Fruit fly (Drosophila melanogaster) whole organism, embryonic: ENCODE measurements around the gene Obp99b.
A peak's percentile ranks its signal among the peaks of the same experiment; 100 is the strongest.

ENCODE experiments used
- Atf-2 ChIP-seq: fragments of 200-800 bp; sonication (Bioruptor generic); optimal IDR thresholded peaks from 2 replicates; lab custom pipeline; 2016; ENCODE audit warnings: missing biosample characterization, missing genetic modification characterization
- CG10209 ChIP-seq: fragments of 200-800 bp; sonication (Bioruptor generic); optimal IDR thresholded peaks from 3 replicates; lab custom pipeline; 2017; ENCODE audit warnings: missing biosample characterization, mild to moderate bottlenecking, missing genetic modification characterization, missing genetic modification reagents
- CG10321 ChIP-seq: fragments of 200-800 bp; sonication (Bioruptor generic); IDR thresholded peaks from 2 replicates; pipeline ENCODE4 v1.3.6; 2022; ENCODE audit warnings: missing biosample characterization, missing genetic modification characterization
- CG11093 ChIP-seq: fragments of 200-800 bp; sonication (Bioruptor generic); IDR thresholded peaks from 3 replicates; pipeline ENCODE4 v1.3.6; 2022; ENCODE audit warnings: missing biosample characterization, missing genetic modification characterization
- CG11247 ChIP-seq: fragments of 200-800 bp; sonication (Bioruptor generic); IDR thresholded peaks from 2 replicates; pipeline ENCODE4 v1.3.6; 2022; ENCODE audit warnings: missing biosample characterization, missing genetic modification characterization
- CG12391 ChIP-seq: fragments of 200-800 bp; sonication (Bioruptor generic); optimal IDR thresholded peaks from 3 replicates; lab custom pipeline; 2018; ENCODE audit warnings: missing biosample characterization, mild to moderate bottlenecking, missing genetic modification characterization, moderate library complexity
- CG12942 ChIP-seq: fragments of 200-800 bp; sonication (Bioruptor generic); optimal IDR thresholded peaks from 3 replicates; lab custom pipeline; 2016; ENCODE audit warnings: missing biosample characterization, missing genetic modification characterization
- CG13287 ChIP-seq: fragments of 200-800 bp; sonication (Bioruptor generic); IDR thresholded peaks from 2 replicates; pipeline ENCODE4 v1.3.6; 2022; ENCODE audit warnings: missing biosample characterization, missing genetic modification characterization; ENCODE audit not compliant: partially characterized antibody
- CG13424 ChIP-seq: fragments of 200-800 bp; sonication (Bioruptor generic); optimal IDR thresholded peaks from 2 replicates; lab custom pipeline; 2019; ENCODE audit warnings: missing biosample characterization, mild to moderate bottlenecking, missing genetic modification characterization, moderate library complexity
- CG15269 ChIP-seq: fragments of 200-800 bp; sonication (Bioruptor generic); optimal IDR thresholded peaks from 2 replicates; lab custom pipeline; 2018; ENCODE audit warnings: missing biosample characterization, mild to moderate bottlenecking, missing genetic modification characterization, moderate library complexity
- CG18476 ChIP-seq: fragments of 200-800 bp; sonication (Bioruptor generic); optimal IDR thresholded peaks from 2 replicates; lab custom pipeline; 2016; ENCODE audit warnings: missing biosample characterization, mild to moderate bottlenecking, missing genetic modification characterization
- CG2120 ChIP-seq: fragments of 200-800 bp; sonication (Bioruptor generic); optimal IDR thresholded peaks from 3 replicates; lab custom pipeline; 2016; ENCODE audit warnings: missing biosample characterization, missing genetic modification characterization
- CG30403 ChIP-seq: fragments of 200-800 bp; sonication (Bioruptor generic); optimal IDR thresholded peaks from 3 replicates; lab custom pipeline; 2016; ENCODE audit warnings: missing biosample characterization, missing genetic modification characterization
- CG5180 ChIP-seq: fragments of 200-800 bp; sonication (Bioruptor generic); optimal IDR thresholded peaks from 3 replicates; lab custom pipeline; 2017; ENCODE audit warnings: missing biosample characterization, missing genetic modification characterization, mild to moderate bottlenecking, moderate library complexity, missing genetic modification reagents
- CG8089 ChIP-seq: fragments of 200-800 bp; sonication (Bioruptor generic); optimal IDR thresholded peaks from 3 replicates; lab custom pipeline; 2016; ENCODE audit warnings: missing biosample characterization, missing genetic modification characterization
- Camta ChIP-seq: fragments of 200-800 bp; sonication (Bioruptor generic); optimal IDR thresholded peaks from 2 replicates; lab custom pipeline; 2016; ENCODE audit warnings: missing biosample characterization, missing genetic modification characterization
- Fer2 ChIP-seq: fragments of 200-800 bp; sonication (Bioruptor generic); optimal IDR thresholded peaks from 2 replicates; lab custom pipeline; 2018; ENCODE audit warnings: missing biosample characterization, mild to moderate bottlenecking, missing genetic modification characterization, moderate library complexity
- Hr39 ChIP-seq: fragments of >200 bp; optimal IDR thresholded peaks from 2 replicates; lab custom pipeline; 2017
- NfI ChIP-seq: fragments of 200-800 bp; sonication (Bioruptor generic); optimal IDR thresholded peaks from 3 replicates; lab custom pipeline; 2018; ENCODE audit warnings: missing biosample characterization, mild to moderate bottlenecking, missing genetic modification characterization, moderate library complexity
- Oaz ChIP-seq: fragments of 200-800 bp; sonication (Bioruptor generic); IDR thresholded peaks from 2 replicates; pipeline ENCODE4 v1.3.6; 2022; ENCODE audit warnings: missing biosample characterization, missing genetic modification characterization
- Side ChIP-seq: fragments of 200-800 bp; sonication (Bioruptor generic); optimal IDR thresholded peaks from 2 replicates; lab custom pipeline; 2016; ENCODE audit warnings: missing biosample characterization, missing genetic modification characterization
- Sox100B ChIP-seq: fragments of 200-800 bp; sonication (Bioruptor generic); optimal IDR thresholded peaks from 3 replicates; lab custom pipeline; 2018; ENCODE audit warnings: missing biosample characterization, mild to moderate bottlenecking, missing genetic modification characterization
- Ssrp ChIP-seq: fragments of 200-800 bp; sonication (Bioruptor generic); optimal IDR thresholded peaks from 2 replicates; lab custom pipeline; 2018; ENCODE audit warnings: missing biosample characterization, mild to moderate bottlenecking, missing genetic modification characterization, moderate library complexity
- Trl ChIP-seq, 3 experiments: fragments of >200 bp in 2 of 3; fragments of 200-800 bp in 1 of 3; sonication (Bioruptor generic) in 1 of 3; optimal IDR thresholded peaks; 2 replicates in 1 of 3; 3 replicates in 2 of 3; lab custom pipeline; 2016 to 2017; ENCODE audit warnings: missing biosample characterization in 1 of 3, missing genetic modification characterization in 1 of 3
- Xrp1 ChIP-seq: fragments of 200-800 bp; sonication (Bioruptor generic); IDR thresholded peaks from 2 replicates; pipeline ENCODE4 v1.3.6; 2022; ENCODE audit warnings: missing biosample characterization, missing genetic modification characterization
- al ChIP-seq: fragments of 200-800 bp; sonication (Bioruptor generic); IDR thresholded peaks from 2 replicates; pipeline ENCODE4 v1.3.6; 2022; ENCODE audit warnings: missing biosample characterization, missing genetic modification characterization
- az2 ChIP-seq: fragments of 200-800 bp; sonication (Bioruptor generic); optimal IDR thresholded peaks from 3 replicates; lab custom pipeline; 2016; ENCODE audit warnings: missing biosample characterization, missing genetic modification characterization
- corto ChIP-seq: fragments of 200-800 bp; sonication (Bioruptor generic); optimal IDR thresholded peaks from 2 replicates; lab custom pipeline; 2016; ENCODE audit warnings: missing biosample characterization, mild to moderate bottlenecking, missing genetic modification characterization, moderate library complexity
- crc ChIP-seq: fragments of 200-800 bp; sonication (Bioruptor generic); optimal IDR thresholded peaks from 2 replicates; lab custom pipeline; 2016; ENCODE audit warnings: missing biosample characterization, missing genetic modification characterization
- dpn ChIP-seq, 2 experiments: fragments of 200-800 bp; sonication (Bioruptor generic); optimal IDR thresholded peaks; 3 replicates each; lab custom pipeline; 2016; ENCODE audit warnings: missing biosample characterization in 2 of 2, missing genetic modification characterization in 2 of 2
- eve ChIP-seq, 2 experiments: fragments of >200 bp; optimal IDR thresholded peaks; 2 replicates each; lab custom pipeline; 2017; ENCODE audit warnings: missing biosample characterization in 2 of 2, missing genetic modification characterization in 2 of 2
- fu2 ChIP-seq: fragments of 200-800 bp; sonication (Bioruptor generic); optimal IDR thresholded peaks from 2 replicates; lab custom pipeline; 2016; ENCODE audit warnings: missing biosample characterization, missing genetic modification characterization
- gro ChIP-seq: fragments of 200-800 bp; sonication (Bioruptor generic); optimal IDR thresholded peaks from 2 replicates; lab custom pipeline; 2016; ENCODE audit warnings: missing biosample characterization, missing genetic modification characterization
- h ChIP-seq: fragments of >200 bp; optimal IDR thresholded peaks from 2 replicates; lab custom pipeline; 2017
- hb ChIP-seq: fragments of 200-800 bp; sonication (Bioruptor generic); IDR thresholded peaks from 3 replicates; pipeline ENCODE4 v1.3.6; 2022; ENCODE audit warnings: missing biosample characterization, missing genetic modification characterization; ENCODE audit not compliant: partially characterized antibody
- inv ChIP-seq: fragments of 200-800 bp; sonication (Bioruptor generic); IDR thresholded peaks from 2 replicates; pipeline ENCODE4 v1.3.6; 2022; ENCODE audit warnings: missing biosample characterization, missing genetic modification characterization; ENCODE audit not compliant: partially characterized antibody
- ken ChIP-seq: fragments of 200-800 bp; sonication (Bioruptor generic); IDR thresholded peaks from 3 replicates; pipeline ENCODE4 v1.3.6; 2022; ENCODE audit warnings: missing biosample characterization, missing genetic modification characterization
- nau ChIP-seq: fragments of 200-800 bp; sonication (Bioruptor generic); optimal IDR thresholded peaks from 3 replicates; lab custom pipeline; 2017; ENCODE audit warnings: missing biosample characterization, mild to moderate bottlenecking, missing genetic modification characterization, missing genetic modification reagents
- nerfin-2 ChIP-seq: fragments of 200-800 bp; sonication (Bioruptor generic); IDR thresholded peaks from 2 replicates; pipeline ENCODE4 v1.3.6; 2022; ENCODE audit warnings: missing biosample characterization, missing genetic modification characterization; ENCODE audit not compliant: partially characterized antibody
- odd ChIP-seq: fragments of 200-800 bp; sonication (Bioruptor generic); optimal IDR thresholded peaks from 2 replicates; lab custom pipeline; 2017; ENCODE audit warnings: missing biosample characterization, mild to moderate bottlenecking, missing genetic modification characterization
- pan ChIP-seq, 4 experiments: fragments of >200 bp in 3 of 4; fragments of 200-800 bp in 1 of 4; sonication (Bioruptor generic) in 1 of 4; optimal IDR thresholded peaks in 3 of 4; IDR thresholded peaks in 1 of 4; 2 replicates each; pipeline versions ENCODE4 v1.3.6 to Lab custom; 2017 to 2022; ENCODE audit warnings: missing biosample characterization in 2 of 4, missing genetic modification characterization in 2 of 4, mixed read lengths in 1 of 4
- pros ChIP-seq: fragments of 200-800 bp; sonication (Bioruptor generic); optimal IDR thresholded peaks from 3 replicates; lab custom pipeline; 2019; ENCODE audit warnings: missing biosample characterization, mild to moderate bottlenecking, missing genetic modification characterization, moderate library complexity
- repo ChIP-seq: fragments of 200-800 bp; sonication (Bioruptor generic); optimal IDR thresholded peaks from 2 replicates; lab custom pipeline; 2016; ENCODE audit warnings: missing biosample characterization, missing genetic modification characterization
- rib ChIP-seq: fragments of 200-800 bp; sonication (Bioruptor generic); IDR thresholded peaks from 2 replicates; pipeline ENCODE4 v1.3.6; 2022; ENCODE audit warnings: missing biosample characterization, missing genetic modification characterization
- ro ChIP-seq: fragments of 200-800 bp; sonication (Bioruptor generic); IDR thresholded peaks from 2 replicates; pipeline ENCODE4 v1.3.6; 2022; ENCODE audit warnings: missing biosample characterization, missing genetic modification characterization
- sens ChIP-seq: fragments of 200-800 bp; sonication (Bioruptor generic); peaks from one replicate; lab custom pipeline; 2016; ENCODE audit warnings: missing biosample characterization, missing genetic modification characterization
- shn ChIP-seq: fragments of 200-800 bp; sonication (Bioruptor generic); optimal IDR thresholded peaks from 3 replicates; lab custom pipeline; 2016; ENCODE audit warnings: missing biosample characterization, missing genetic modification characterization
- sqz ChIP-seq: fragments of 200-800 bp; sonication (Bioruptor generic); optimal IDR thresholded peaks from 3 replicates; lab custom pipeline; 2018; ENCODE audit warnings: missing biosample characterization, mild to moderate bottlenecking, missing genetic modification characterization
- sr ChIP-seq: fragments of 200-800 bp; sonication (Bioruptor generic); IDR thresholded peaks from 3 replicates; pipeline ENCODE4 v1.3.6; 2022; ENCODE audit warnings: missing biosample characterization, missing genetic modification characterization
- tgo ChIP-seq: fragments of 200-800 bp; sonication (Bioruptor generic); IDR thresholded peaks from 3 replicates; pipeline ENCODE4 v1.3.6; 2022; ENCODE audit warnings: missing biosample characterization, missing genetic modification characterization
- tup ChIP-seq: fragments of 200-800 bp; sonication (Bioruptor generic); optimal IDR thresholded peaks from 2 replicates; lab custom pipeline; 2016; ENCODE audit warnings: missing biosample characterization, mild to moderate bottlenecking, missing genetic modification characterization, moderate library complexity
- vvl ChIP-seq: fragments of 200-800 bp; sonication (Bioruptor generic); IDR thresholded peaks from 2 replicates; pipeline ENCODE4 v1.3.6; 2022; ENCODE audit warnings: missing biosample characterization, missing genetic modification characterization

Gene Obp99b

dm6 chr3R:29717519-29717918 lies 823 bp upstream of the Obp99b start (continued):
- TF ChIP-seq gro = no peak
- TF ChIP-seq vvl (GFP tag; lab: Robert Waterston, UW) = peak; percentile 51
- peak; percentile 14 for TF ChIP-seq CG12942 (GFP tag; lab: Kevin White, UChicago)
- no peak for TF ChIP-seq shn (GFP tag; lab: Kevin White, UChicago)
- no peak for TF ChIP-seq h (lab: Kevin White, UChicago)
- peak; percentile 22 for TF ChIP-seq CG15269 (tag; lab: Kevin White, UChicago)
- TF ChIP-seq CG10209 (GFP tag; lab: Kevin White, UChicago) = no peak
- TF ChIP-seq Hr39 = no peak
- no peak for TF ChIP-seq ro (GFP tag; lab: Robert Waterston, UW)
- no peak for TF ChIP-seq inv
- no peak for TF ChIP-seq crc
- peak; percentile 48 for TF ChIP-seq Ssrp (tag; lab: Kevin White, UChicago)
- TF ChIP-seq hb = no peak
- no peak for TF ChIP-seq CG18476 (GFP tag; lab: Kevin White, UChicago)
- no peak for TF ChIP-seq pros
- TF ChIP-seq CG10321 (GFP tag; lab: Robert Waterston, UW) = no peak
- TF ChIP-seq Fer2 = no peak
- TF ChIP-seq nau (GFP tag; lab: Kevin White, UChicago) = no peak
- TF ChIP-seq Side (GFP tag; lab: Kevin White, UChicago) = no peak
- TF ChIP-seq sens (GFP tag; lab: Kevin White, UChicago) = peak; percentile 69
- no peak for TF ChIP-seq rib (GFP tag; lab: Robert Waterston, UW)
- TF ChIP-seq sr (GFP tag; lab: Robert Waterston, UW) = no peak
- no peak for TF ChIP-seq Sox100B
- TF ChIP-seq CG13287 = no peak
- TF ChIP-seq CG8089 (GFP tag; lab: Kevin White, UChicago) = no peak
- no peak for TF ChIP-seq al
- TF ChIP-seq eve (GFP tag; optimal IDR thresholded peaks at IDR 0.05; lab: Kevin White, UChicago) = no peak
- TF ChIP-seq CG13424 = peak; percentile 22
- no peak for TF ChIP-seq corto (GFP tag; lab: Kevin White, UChicago)
- no peak for TF ChIP-seq NfI (GFP tag; lab: Kevin White, UChicago)
- no peak for TF ChIP-seq tup
- no peak for TF ChIP-seq nerfin-2 (GFP tag; lab: Robert Waterston, UW)
- TF ChIP-seq tgo (GFP tag; lab: Robert Waterston, UW) = no peak
- no peak for TF ChIP-seq Trl (optimal IDR thresholded peaks at IDR 0.05; lab: Kevin White, UChicago)
- no peak for TF ChIP-seq Trl (GFP tag; optimal IDR thresholded peaks at IDR 0.05; lab: Kevin White, UChicago)
- peak; percentile 49 for TF ChIP-seq CG30403 (GFP tag; lab: Kevin White, UChicago)
- TF ChIP-seq pan (optimal IDR thresholded peaks at IDR 0.05; lab: Kevin White, UChicago) = no peak
- peak in 1 of 2 experiments; percentile 25 for TF ChIP-seq pan (GFP tag; optimal IDR thresholded peaks at IDR 0.05 in 1 of 2, IDR thresholded peaks at IDR 0.05 in 1 of 2)
- TF ChIP-seq Atf-2 (GFP tag; lab: Kevin White, UChicago) = no peak
- TF ChIP-seq CG11247 (GFP tag; lab: Robert Waterston, UW) = no peak
- TF ChIP-seq ken (GFP tag; lab: Robert Waterston, UW) = no peak
- TF ChIP-seq repo = no peak
- peak in 1 of 2 experiments; percentile 17 for TF ChIP-seq dpn (GFP tag; optimal IDR thresholded peaks at IDR 0.05; lab: Kevin White, UChicago)
- no peak for TF ChIP-seq Oaz (GFP tag; lab: Robert Waterston, UW)
- no peak for TF ChIP-seq az2
- TF ChIP-seq CG12391 (tag; lab: Kevin White, UChicago) = peak; percentile 39
- TF ChIP-seq Xrp1 (GFP tag; lab: Robert Waterston, UW) = peak; percentile 30; the same call in 1 of the 2 replicates
- no peak for TF ChIP-seq sqz (GFP tag; lab: Kevin White, UChicago)
- TF ChIP-seq CG2120 (GFP tag; lab: Kevin White, UChicago) = peak; percentile 10
- TF ChIP-seq Camta (GFP tag; lab: Kevin White, UChicago) = no peak
- no peak for TF ChIP-seq fu2 (GFP tag; lab: Kevin White, UChicago)
- TF ChIP-seq CG11093 (GFP tag; lab: Robert Waterston, UW) = no peak
- TF ChIP-seq CG5180 (GFP tag; lab: Kevin White, UChicago) = no peak
- TF ChIP-seq odd (GFP tag; lab: Kevin White, UChicago) = no peak
